Worm (Caenorhabditis elegans): Measurements from ENCODE around the gene ulp-2.

The ulp-2 gene

ce11 chrII:4981682-4982404 is 22.2 kb upstream of the ulp-2 start:
- no peak for TF ChIP-seq elt-1 (tag; optimal IDR thresholded peaks at IDR 0.05; ENCODE audit: borderline replicate concordance, insufficient read depth)
- TF ChIP-seq nhr-237 (tag; optimal IDR thresholded peaks at IDR 0.05) = no peak
- no peak for TF ChIP-seq tbx-8 (GFP tag; optimal IDR thresholded peaks at IDR 0.05)
- TF ChIP-seq lin-32 (GFP tag; optimal IDR thresholded peaks at IDR 0.05) = peak; percentile 92
- TF ChIP-seq hlh-1 (tag; optimal IDR thresholded peaks at IDR 0.05) = peak; percentile 21

- TF ChIP-seq M03D4.4 (tag; optimal IDR thresholded peaks at IDR 0.05) (no peak), mep-1 (tag; optimal IDR thresholded peaks at IDR 0.05) (no peak), pha-4 (tag; optimal IDR thresholded peaks at IDR 0.05) (peak; percentile 24), zip-8 (tag; optimal IDR thresholded peaks at IDR 0.05) (no peak), unc-62 (GFP tag; optimal IDR thresholded peaks at IDR 0.05) (no peak), drap-1 (GFP tag; optimal IDR thresholded peaks at IDR 0.05) (no peak), ztf-11 (tag; optimal IDR thresholded peaks at IDR 0.05) (no peak), ceh-39 (tag; optimal IDR thresholded peaks at IDR 0.05) (no peak), sem-2 (GFP tag; optimal IDR thresholded peaks at IDR 0.05) (no peak), nhr-2 (tag; optimal IDR thresholded peaks at IDR 0.05) (peak; percentile 67), tbx-8 (GFP tag; optimal IDR thresholded peaks at IDR 0.05) (no peak), nhr-237 (tag; optimal IDR thresholded peaks at IDR 0.05) (no peak), hlh-1 (tag; optimal IDR thresholded peaks at IDR 0.05) (no peak), unc-120 (tag; optimal IDR thresholded peaks at IDR 0.05; ENCODE audit: poor library complexity, severe bottlenecking) (no peak), blmp-1 (tag; optimal IDR thresholded peaks at IDR 0.05) (no peak), cnd-1 (tag; optimal IDR thresholded peaks at IDR 0.05) (no peak)
Measured at ce11 chrII:4975311-4975710, 15.6 kb upstream of the ulp-2 start.

- TF ChIP-seq lin-32 (GFP tag; optimal IDR thresholded peaks at IDR 0.05) (peak; percentile 54), nhr-28 (tag; optimal IDR thresholded peaks at IDR 0.05) (no peak), lsy-2 (tag; optimal IDR thresholded peaks at IDR 0.05) (no peak), nhr-12 (tag; optimal IDR thresholded peaks at IDR 0.05) (no peak)
Measured at ce11 chrII:4974448-4974951, 14.8 kb upstream of the ulp-2 start.

- TF ChIP-seq ceh-43 (GFP tag; optimal IDR thresholded peaks at IDR 0.05) (no peak), ces-1 (GFP tag; optimal IDR thresholded peaks at IDR 0.05) (no peak), ztf-11 (tag; optimal IDR thresholded peaks at IDR 0.05) (no peak)
Measured at ce11 chrII:4968863-4969262, 9.2 kb upstream of the ulp-2 start, which contains the start of gene shc-2. Gene shc-2 (plus strand): TSS chrII:4969163.

ce11 chrII:4967636-4968035 is 8.0 kb upstream of the ulp-2 start:
- no peak for TF ChIP-seq lsy-2 (tag; optimal IDR thresholded peaks at IDR 0.05)
- TF ChIP-seq snpc-4 (tag; optimal IDR thresholded peaks at IDR 0.05) = no peak
- TF ChIP-seq bed-3 (GFP tag; optimal IDR thresholded peaks at IDR 0.05) = no peak
- no peak for TF ChIP-seq M03D4.4 (tag; optimal IDR thresholded peaks at IDR 0.05)
- no peak for TF ChIP-seq elt-3 (tag; optimal IDR thresholded peaks at IDR 0.05)
- no peak for TF ChIP-seq cnd-1 (tag; optimal IDR thresholded peaks at IDR 0.05)
- TF ChIP-seq ces-1 (GFP tag; optimal IDR thresholded peaks at IDR 0.05) = no peak
- no peak for TF ChIP-seq ceh-39 (tag; optimal IDR thresholded peaks at IDR 0.05)
- TF ChIP-seq flh-1 (GFP tag; optimal IDR thresholded peaks at IDR 0.05) = no peak

- no peak for TF ChIP-seq sem-2 (GFP tag; optimal IDR thresholded peaks at IDR 0.05)
- no peak for TF ChIP-seq unc-39 (tag; optimal IDR thresholded peaks at IDR 0.05)
- no peak for TF ChIP-seq ceh-39 (tag; optimal IDR thresholded peaks at IDR 0.05)
- no peak for TF ChIP-seq lin-32 (GFP tag; optimal IDR thresholded peaks at IDR 0.05)
Measured at ce11 chrII:4966576-4966975, 6.9 kb upstream of the ulp-2 start.

ce11 chrII:4960690-4961089 is 1.0 kb upstream of the ulp-2 start:
- TF ChIP-seq tbx-8 (GFP tag; optimal IDR thresholded peaks at IDR 0.05) (no peak), snpc-4 (tag; optimal IDR thresholded peaks at IDR 0.05) (no peak), unc-39 (tag; optimal IDR thresholded peaks at IDR 0.05) (no peak), ceh-43 (GFP tag; optimal IDR thresholded peaks at IDR 0.05) (no peak), nhr-237 (tag; optimal IDR thresholded peaks at IDR 0.05) (no peak), mab-5 (tag; optimal IDR thresholded peaks at IDR 0.05) (no peak), hlh-1 (tag; optimal IDR thresholded peaks at IDR 0.05) (no peak), flh-1 (GFP tag; optimal IDR thresholded peaks at IDR 0.05) (no peak), cnd-1 (tag; optimal IDR thresholded peaks at IDR 0.05) (no peak), elt-3 (tag; optimal IDR thresholded peaks at IDR 0.05) (no peak), ceh-83 (GFP tag; optimal IDR thresholded peaks at IDR 0.05) (no peak), sem-2 (GFP tag; optimal IDR thresholded peaks at IDR 0.05) (no peak), nhr-76 (tag; optimal IDR thresholded peaks at IDR 0.05) (no peak), nhr-12 (tag; optimal IDR thresholded peaks at IDR 0.05) (no peak), unc-120 (tag; optimal IDR thresholded peaks at IDR 0.05; ENCODE audit: poor library complexity, severe bottlenecking) (no peak)
